Worm (Caenorhabditis elegans): ENCODE results near the gene fbxa-64.

DNA sequence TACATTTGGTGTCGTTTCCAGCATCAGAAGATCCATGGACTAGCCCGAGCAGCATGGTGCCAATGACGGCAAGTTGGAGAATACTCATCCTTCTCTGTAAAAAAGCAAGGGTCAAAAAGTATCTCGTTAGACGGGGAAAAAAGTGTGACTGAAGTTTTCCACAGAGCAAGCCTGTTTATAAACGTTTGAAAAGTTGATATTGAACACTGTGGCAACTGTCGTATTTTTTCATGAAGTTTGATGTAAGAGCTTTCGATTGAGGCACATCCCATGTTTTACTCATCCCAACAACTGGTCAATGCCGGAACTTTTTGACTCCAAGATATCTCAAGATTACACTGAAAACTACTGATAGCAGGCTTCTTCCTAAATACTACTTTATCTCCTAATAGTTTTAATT, 41.0 kb upstream of the fbxa-64 start, which contains the start of gene F35F10.13:
- TF ChIP-seq Y116A8C.19 (tag; optimal IDR thresholded peaks at IDR 0.05; ENCODE audit: borderline replicate concordance) (no peak), ceh-88 (GFP tag; IDR thresholded peaks at IDR 0.05) (no peak), lin-39 (tag; optimal IDR thresholded peaks at IDR 0.05) (no peak), elt-3 (tag; optimal IDR thresholded peaks at IDR 0.05) (no peak), aha-1 (tag; optimal IDR thresholded peaks at IDR 0.05) (no peak), unc-86 (tag; optimal IDR thresholded peaks at IDR 0.05) (no peak), nhr-76 (tag; optimal IDR thresholded peaks at IDR 0.05) (no peak)

Data from whole organism, L1 larva.